Fruit fly (Drosophila melanogaster) S2 (cell line): ENCODE data around the gene CG1307.

ENCODE experiments used
- CG8478 ChIP-seq: fragments of >200 bp; optimal IDR thresholded peaks from 2 replicates; lab custom pipeline; 2018
- CTCF ChIP-seq, 2 experiments: fragments of >200 bp; optimal IDR thresholded peaks; 2 replicates each; lab custom pipeline; 2018

- TF ChIP-seq CG8478 (lab: Kevin White, UChicago) = no peak
- no peak for TF ChIP-seq CTCF (optimal IDR thresholded peaks at IDR 0.05; lab: Kevin White, UChicago)
Measured at dm6 chr3R:6696221-6696749, 39.0 kb upstream of the CG1307 start, which contains the start of gene Ccp84Ac.
